Fruit fly (Drosophila melanogaster) whole organism, embryonic: ENCODE data around the gene Kah.
A peak's percentile ranks its signal among the peaks of the same experiment; 100 is the strongest.

Experiments
- B-H2 ChIP-seq: fragments of 200-800 bp; sonication (Bioruptor generic); optimal IDR thresholded peaks from 2 replicates; lab custom pipeline; 2018; ENCODE audit warnings: missing biosample characterization, mild to moderate bottlenecking, missing genetic modification characterization
- CG10209 ChIP-seq: fragments of 200-800 bp; sonication (Bioruptor generic); optimal IDR thresholded peaks from 3 replicates; lab custom pipeline; 2017; ENCODE audit warnings: missing biosample characterization, mild to moderate bottlenecking, missing genetic modification characterization, missing genetic modification reagents
- CG1024 ChIP-seq: fragments of 200-800 bp; sonication (Bioruptor generic); IDR thresholded peaks from 2 replicates; pipeline ENCODE4 v1.3.6; 2022; ENCODE audit warnings: missing biosample characterization, missing genetic modification characterization
- CG12299 ChIP-seq: fragments of 200-800 bp; sonication (Bioruptor generic); optimal IDR thresholded peaks from 2 replicates; lab custom pipeline; 2018; ENCODE audit warnings: missing biosample characterization, mild to moderate bottlenecking, missing genetic modification characterization
- CG13296 ChIP-seq: fragments of 200-800 bp; sonication (Bioruptor generic); optimal IDR thresholded peaks from 3 replicates; lab custom pipeline; 2018; ENCODE audit warnings: missing biosample characterization, mild to moderate bottlenecking, missing genetic modification characterization
- CG13894 ChIP-seq: fragments of 200-800 bp; sonication (Bioruptor generic); optimal IDR thresholded peaks from 3 replicates; lab custom pipeline; 2018; ENCODE audit warnings: missing biosample characterization, mild to moderate bottlenecking, missing genetic modification characterization, moderate library complexity
- CG18011 ChIP-seq: fragments of 200-800 bp; sonication (Bioruptor generic); optimal IDR thresholded peaks from 2 replicates; lab custom pipeline; 2017; ENCODE audit warnings: missing biosample characterization, missing genetic modification characterization, mild to moderate bottlenecking, moderate library complexity, missing genotype
- CG1832 ChIP-seq: fragments of 200-800 bp; sonication (Bioruptor generic); optimal IDR thresholded peaks from 2 replicates; lab custom pipeline; 2017; ENCODE audit warnings: missing biosample characterization, mild to moderate bottlenecking, missing genetic modification characterization, inconsistent platforms
- CG2129 ChIP-seq: fragments of 200-800 bp; sonication (Bioruptor generic); IDR thresholded peaks from 2 replicates; pipeline ENCODE4 v1.3.6; 2022; ENCODE audit warnings: missing biosample characterization, missing genetic modification characterization; ENCODE audit not compliant: partially characterized antibody
- CG32532 ChIP-seq: fragments of 200-800 bp; sonication (Bioruptor generic); IDR thresholded peaks from 2 replicates; pipeline ENCODE4 v1.3.6; 2022; ENCODE audit warnings: missing biosample characterization, missing genetic modification characterization
- CG32772 ChIP-seq: fragments of 200-800 bp; sonication (Bioruptor generic); IDR thresholded peaks from 2 replicates; pipeline ENCODE4 v1.3.6; 2022; ENCODE audit warnings: missing biosample characterization, missing genetic modification characterization
- CG34376 ChIP-seq: fragments of 200-800 bp; sonication (Bioruptor generic); optimal IDR thresholded peaks from 2 replicates; lab custom pipeline; 2018; ENCODE audit warnings: missing biosample characterization, mild to moderate bottlenecking, missing genetic modification characterization
- CG3838 ChIP-seq: fragments of 200-800 bp; sonication (Bioruptor generic); optimal IDR thresholded peaks from 3 replicates; lab custom pipeline; 2016; ENCODE audit warnings: missing biosample characterization, missing genetic modification characterization
- CG42726 ChIP-seq: fragments of 200-800 bp; sonication (Bioruptor generic); IDR thresholded peaks from 2 replicates; pipeline ENCODE4 v1.3.6; 2022; ENCODE audit warnings: missing biosample characterization, missing genetic modification characterization; ENCODE audit not compliant: partially characterized antibody
- CG5180 ChIP-seq: fragments of 200-800 bp; sonication (Bioruptor generic); optimal IDR thresholded peaks from 3 replicates; lab custom pipeline; 2017; ENCODE audit warnings: missing biosample characterization, missing genetic modification characterization, mild to moderate bottlenecking, moderate library complexity, missing genetic modification reagents
- CG6854 ChIP-seq: fragments of 200-800 bp; sonication (Bioruptor generic); optimal IDR thresholded peaks from 3 replicates; lab custom pipeline; 2017; ENCODE audit warnings: missing biosample characterization, mild to moderate bottlenecking, missing genetic modification characterization
- CG7556 ChIP-seq: fragments of 200-800 bp; sonication (Bioruptor generic); optimal IDR thresholded peaks from 2 replicates; lab custom pipeline; 2017; ENCODE audit warnings: missing biosample characterization, mild to moderate bottlenecking, missing genetic modification characterization
- CG8924 ChIP-seq: fragments of 200-800 bp; optimal IDR thresholded peaks from 3 replicates; lab custom pipeline; 2019; ENCODE audit warnings: missing biosample characterization, mild to moderate bottlenecking, missing genetic modification characterization, moderate library complexity
- CG9932 ChIP-seq: fragments of 200-800 bp; sonication (Bioruptor generic); IDR thresholded peaks from 2 replicates; pipeline ENCODE4 v1.3.6; 2022; ENCODE audit warnings: missing biosample characterization, missing genetic modification characterization
- CHES-1-like ChIP-seq: fragments of 200-800 bp; sonication (Bioruptor generic); optimal IDR thresholded peaks from 2 replicates; lab custom pipeline; 2016; ENCODE audit warnings: missing biosample characterization, missing genetic modification characterization
- Doc2 ChIP-seq: fragments of 200-800 bp; sonication (Bioruptor generic); IDR thresholded peaks from 2 replicates; pipeline ENCODE4 v1.3.6; 2022; ENCODE audit warnings: missing biosample characterization, missing genetic modification characterization
- Gsc ChIP-seq: fragments of 200-800 bp; sonication (Bioruptor generic); IDR thresholded peaks from 2 replicates; pipeline ENCODE4 v1.3.6; 2022; ENCODE audit warnings: missing biosample characterization, missing genetic modification characterization
- Lim3 ChIP-seq: fragments of 200-800 bp; sonication (Bioruptor generic); IDR thresholded peaks from 2 replicates; pipeline ENCODE4 v1.3.6; 2022; ENCODE audit warnings: missing biosample characterization, missing genetic modification characterization
- Lpt ChIP-seq: fragments of >200 bp; optimal IDR thresholded peaks from 2 replicates; lab custom pipeline; 2018; ENCODE audit warnings: missing biosample characterization, missing genetic modification characterization
- Max ChIP-seq: fragments of 200-800 bp; sonication (Bioruptor generic); optimal IDR thresholded peaks from 2 replicates; lab custom pipeline; 2016; ENCODE audit warnings: missing biosample characterization, mild to moderate bottlenecking, missing genetic modification characterization
- Poxn ChIP-seq: fragments of 200-800 bp; sonication (Bioruptor generic); IDR thresholded peaks from 2 replicates; pipeline ENCODE4 v1.3.6; 2022; ENCODE audit warnings: missing biosample characterization, missing genetic modification characterization
- Six4 ChIP-seq: fragments of 200-800 bp; sonication (Bioruptor generic); optimal IDR thresholded peaks from 2 replicates; lab custom pipeline; 2016; ENCODE audit warnings: missing biosample characterization, missing genetic modification characterization
- Taf1 ChIP-seq: fragments of 200-800 bp; sonication (Bioruptor generic); IDR thresholded peaks from 2 replicates; pipeline ENCODE4 v1.3.6; 2022; ENCODE audit warnings: missing biosample characterization, missing genetic modification characterization
- Usf ChIP-seq: fragments of 200-800 bp; sonication (Bioruptor generic); optimal IDR thresholded peaks from 2 replicates; lab custom pipeline; 2017; ENCODE audit warnings: missing genotype, missing biosample characterization, missing genetic modification characterization
- br ChIP-seq: fragments of >200 bp; optimal IDR thresholded peaks from 2 replicates; lab custom pipeline; 2017
- ci ChIP-seq: fragments of 200-800 bp; sonication (Bioruptor generic); IDR thresholded peaks from 3 replicates; pipeline ENCODE4 v1.3.6; 2022; ENCODE audit warnings: missing biosample characterization, missing genetic modification characterization
- croc ChIP-seq: fragments of 200-800 bp; sonication (Bioruptor generic); conservative IDR thresholded peaks from 3 replicates; pipeline ENCODE4 v1.3.6; 2022; ENCODE audit warnings: missing biosample characterization, missing genetic modification characterization
- danr ChIP-seq: fragments of 200-800 bp; sonication (Bioruptor generic); IDR thresholded peaks from 2 replicates; pipeline ENCODE4 v1.3.6; 2022; ENCODE audit warnings: missing biosample characterization, missing genetic modification characterization
- dati ChIP-seq: fragments of 200-800 bp; sonication (Bioruptor generic); IDR thresholded peaks from 2 replicates; pipeline ENCODE4 v1.3.6; 2022; ENCODE audit warnings: missing biosample characterization, missing genetic modification characterization
- dmrt11E ChIP-seq: fragments of 200-800 bp; sonication (Bioruptor generic); optimal IDR thresholded peaks from 3 replicates; lab custom pipeline; 2018; ENCODE audit warnings: missing biosample characterization, mild to moderate bottlenecking, missing genetic modification characterization, moderate library complexity
- fru ChIP-seq: fragments of >200 bp; optimal IDR thresholded peaks from 2 replicates; lab custom pipeline; 2017
- gem ChIP-seq: fragments of 200-800 bp; sonication (Bioruptor generic); optimal IDR thresholded peaks from 2 replicates; lab custom pipeline; 2019; ENCODE audit warnings: missing biosample characterization, mild to moderate bottlenecking, missing genetic modification characterization, moderate library complexity
- h ChIP-seq: fragments of >200 bp; optimal IDR thresholded peaks from 2 replicates; lab custom pipeline; 2017
- her ChIP-seq: fragments of 200-800 bp; sonication (Bioruptor generic); optimal IDR thresholded peaks from 2 replicates; lab custom pipeline; 2016; ENCODE audit warnings: missing biosample characterization, missing genetic modification characterization
- ind ChIP-seq: fragments of 200-800 bp; sonication (Bioruptor generic); optimal IDR thresholded peaks from 3 replicates; lab custom pipeline; 2016; ENCODE audit warnings: missing biosample characterization, missing genetic modification characterization
- insv ChIP-seq, 2 experiments: fragments of 200-800 bp; sonication (Bioruptor generic); optimal IDR thresholded peaks; 3 replicates each; lab custom pipeline; 2016 to 2018; ENCODE audit warnings: missing biosample characterization in 2 of 2, missing genetic modification characterization in 2 of 2
- jing ChIP-seq: fragments of 200-800 bp; sonication (Bioruptor generic); optimal IDR thresholded peaks from 2 replicates; lab custom pipeline; 2018; ENCODE audit warnings: missing biosample characterization, mild to moderate bottlenecking, missing genetic modification characterization
- peb ChIP-seq: fragments of 200-800 bp; sonication (Bioruptor generic); IDR thresholded peaks from 2 replicates; pipeline ENCODE4 v1.3.6; 2022; ENCODE audit warnings: missing biosample characterization, missing genetic modification characterization
- pros ChIP-seq: fragments of 200-800 bp; sonication (Bioruptor generic); optimal IDR thresholded peaks from 3 replicates; lab custom pipeline; 2019; ENCODE audit warnings: missing biosample characterization, mild to moderate bottlenecking, missing genetic modification characterization, moderate library complexity
- schlank ChIP-seq: fragments of 200-800 bp; sonication (Bioruptor generic); optimal IDR thresholded peaks from 2 replicates; lab custom pipeline; 2018; ENCODE audit warnings: missing biosample characterization, mild to moderate bottlenecking, missing genetic modification characterization
- seq ChIP-seq: fragments of 200-800 bp; sonication (Bioruptor generic); IDR thresholded peaks from 2 replicates; pipeline ENCODE4 v1.3.6; 2022; ENCODE audit warnings: missing biosample characterization, missing genetic modification characterization
- tgo ChIP-seq: fragments of 200-800 bp; sonication (Bioruptor generic); IDR thresholded peaks from 3 replicates; pipeline ENCODE4 v1.3.6; 2022; ENCODE audit warnings: missing biosample characterization, missing genetic modification characterization
- tin ChIP-seq: fragments of 200-800 bp; sonication (Bioruptor generic); optimal IDR thresholded peaks from 3 replicates; lab custom pipeline; 2016; ENCODE audit warnings: missing biosample characterization, missing genetic modification characterization
- toy ChIP-seq: fragments of 200-800 bp; sonication (Bioruptor generic); IDR thresholded peaks from 2 replicates; pipeline ENCODE4 v1.3.6; 2022; ENCODE audit warnings: missing biosample characterization, missing genetic modification characterization
- yki ChIP-seq: fragments of >200 bp; optimal IDR thresholded peaks from 3 replicates; lab custom pipeline; 2018

Kah gene

DNA sequence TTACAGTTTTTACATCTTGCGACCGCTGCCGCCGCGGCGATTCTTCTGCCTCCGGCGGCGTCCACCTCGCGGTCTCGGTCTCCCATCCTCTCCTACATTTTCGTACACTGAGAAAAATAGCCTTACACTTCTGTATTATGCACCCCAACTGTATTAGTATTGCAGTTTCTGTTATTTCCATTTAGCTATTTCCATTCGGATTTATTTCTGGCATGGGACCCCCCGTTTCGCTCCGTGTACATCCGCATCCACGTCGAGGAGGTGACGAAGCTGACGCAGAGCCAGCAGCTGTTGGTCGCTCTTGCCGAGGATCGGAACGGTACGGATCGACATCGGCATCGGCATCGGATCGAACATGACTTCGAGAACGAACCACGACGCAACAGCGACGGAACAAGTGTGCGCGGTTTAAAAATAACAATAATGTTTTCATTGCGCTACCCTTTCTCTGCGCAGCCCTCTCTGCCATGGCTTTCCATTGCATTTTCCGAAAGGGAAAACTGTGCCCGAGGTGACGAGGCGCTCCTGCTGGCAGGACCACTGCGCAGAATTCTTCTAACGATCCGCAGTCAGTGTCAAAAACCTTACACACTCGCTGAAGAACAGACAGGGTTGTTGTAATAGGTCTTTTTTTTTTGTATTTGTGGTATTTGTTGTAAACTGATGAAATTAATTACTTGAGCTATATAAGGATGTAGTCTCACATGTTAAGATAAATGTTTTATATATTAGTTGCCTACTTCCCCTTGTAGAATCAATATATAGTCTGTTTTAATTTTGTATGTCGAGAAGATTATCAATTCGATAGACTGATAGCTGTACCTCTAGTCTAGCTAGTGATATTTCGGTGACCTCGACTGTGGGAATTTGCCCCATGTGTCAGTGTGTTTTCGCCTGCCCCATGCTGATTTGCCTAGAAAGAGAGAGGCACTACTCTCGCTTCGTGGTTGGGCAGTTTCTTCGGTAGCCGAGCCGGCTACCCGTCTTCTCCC, 512 bp upstream of the Kah start (continued):
- TF ChIP-seq insv (GFP tag; optimal IDR thresholded peaks at IDR 0.05; lab: Kevin White, UChicago) (peak; percentile 31 to 40), CG32532 (peak; percentile 96), CG1024 (GFP tag; lab: Robert Waterston, UW) (peak; percentile 89), CG32772 (GFP tag; lab: Robert Waterston, UW) (peak; percentile 91), CG7556 (GFP tag; lab: Kevin White, UChicago) (peak; percentile 78), danr (GFP tag; lab: Robert Waterston, UW) (peak; percentile 82), CG3838 (GFP tag; lab: Kevin White, UChicago) (peak; percentile 58), gem (tag; lab: Kevin White, UChicago) (peak; percentile 91), yki (lab: Kevin White, UChicago) (no peak), CG12299 (tag; lab: Kevin White, UChicago) (peak; percentile 71), CG2129 (no peak), CG5180 (GFP tag; lab: Kevin White, UChicago) (peak; percentile 95), CG10209 (peak; percentile 86), seq (GFP tag; lab: Robert Waterston, UW) (peak; percentile 81), ind (GFP tag; lab: Kevin White, UChicago) (peak; percentile 92), croc (GFP tag; lab: Robert Waterston, UW) (peak; percentile 85), Max (peak; percentile 52), Usf (GFP tag; lab: Kevin White, UChicago) (peak; percentile 88), Lim3 (GFP tag; lab: Robert Waterston, UW) (peak; percentile 23; the same call in 1 of the 2 replicates), ci (peak; percentile 96), Doc2 (GFP tag; lab: Robert Waterston, UW) (peak; percentile 70), h (lab: Kevin White, UChicago) (no peak), jing (GFP tag; lab: Kevin White, UChicago) (peak; percentile 78), peb (peak; percentile 81), tgo (GFP tag; lab: Robert Waterston, UW) (peak; percentile 90), CG18011 (GFP tag; lab: Kevin White, UChicago) (peak; percentile 41), CG6854 (peak; percentile 78), dati (peak; percentile 83), Taf1 (peak; percentile 73), CG13894 (tag; lab: Kevin White, UChicago) (peak; percentile 74), tin (GFP tag; lab: Kevin White, UChicago) (peak; percentile 93), CG1832 (GFP tag; lab: Kevin White, UChicago) (peak; percentile 24), CG13296 (GFP tag; lab: Kevin White, UChicago) (peak; percentile 84), toy (peak; percentile 79), CHES-1-like (GFP tag; lab: Kevin White, UChicago) (peak; percentile 93), pros (GFP tag; lab: Kevin White, UChicago) (peak; percentile 31), CG34376 (peak; percentile 71), CG8924 (tag; lab: Kevin White, UChicago) (peak; percentile 92), Six4 (peak; percentile 91), B-H2 (GFP tag; lab: Kevin White, UChicago) (peak; percentile 87), fru (lab: Kevin White, UChicago) (no peak), Lpt (GFP tag; lab: Kevin White, UChicago) (no peak), her (peak; percentile 92), dmrt11E (tag; lab: Kevin White, UChicago) (peak; percentile 91), Gsc (peak; percentile 77), schlank (tag; lab: Kevin White, UChicago) (peak; percentile 79), CG9932 (GFP tag; lab: Robert Waterston, UW) (peak; percentile 95), br (lab: Kevin White, UChicago) (no peak), CG42726 (GFP tag; lab: Robert Waterston, UW) (no peak), Poxn (GFP tag; lab: Robert Waterston, UW) (peak; percentile 75)
